Fruit fly (Drosophila melanogaster): Measurements from ENCODE around the gene CG14434.

The CG14434 gene

DNA sequence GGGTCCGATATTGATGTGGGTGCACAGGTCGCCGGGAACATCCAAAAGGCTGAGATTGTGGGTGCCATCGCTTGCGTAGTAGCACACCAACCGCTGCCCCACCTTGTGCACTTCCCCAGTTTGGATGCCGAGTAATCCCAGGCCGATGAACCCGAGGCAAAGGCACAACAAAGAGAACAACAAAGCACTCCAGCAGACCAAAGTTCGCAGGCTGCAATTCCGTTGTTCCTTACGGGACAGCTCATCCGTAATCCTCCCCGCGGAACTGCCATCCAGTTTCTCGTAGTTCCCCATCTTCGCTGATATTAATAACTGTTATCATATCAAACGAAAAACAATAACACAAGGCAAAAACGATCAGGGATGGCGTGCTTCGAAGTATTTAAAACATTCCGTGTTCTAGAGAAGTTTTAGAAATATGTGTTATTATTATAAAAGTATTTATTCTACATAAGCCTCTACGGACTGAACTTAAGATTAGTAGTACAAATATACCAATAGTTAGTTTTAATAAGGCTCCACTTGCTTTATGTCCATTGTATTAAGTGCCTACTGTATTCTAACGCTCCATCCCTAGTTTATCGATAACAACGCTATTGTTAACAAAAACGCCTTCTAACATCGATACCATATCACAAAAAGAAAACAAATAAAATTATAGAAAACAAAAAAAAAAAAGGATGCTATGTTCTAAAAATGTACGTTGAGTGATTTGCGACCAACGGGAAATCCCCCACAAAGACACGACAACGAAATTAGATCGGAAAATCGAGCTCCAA is 17.6 kb downstream of the CG14434 start, which contains the start of the genes Cht11 and CG4558 (continued):
- TF ChIP-seq BtbVII (GFP tag; optimal IDR thresholded peaks at IDR 0.05) (peak; percentile 71), croc (GFP tag; conservative IDR thresholded peaks at IDR 0.05) (peak; percentile 75), Fer2 (tag; optimal IDR thresholded peaks at IDR 0.05) (peak; percentile 71)

DNA sequence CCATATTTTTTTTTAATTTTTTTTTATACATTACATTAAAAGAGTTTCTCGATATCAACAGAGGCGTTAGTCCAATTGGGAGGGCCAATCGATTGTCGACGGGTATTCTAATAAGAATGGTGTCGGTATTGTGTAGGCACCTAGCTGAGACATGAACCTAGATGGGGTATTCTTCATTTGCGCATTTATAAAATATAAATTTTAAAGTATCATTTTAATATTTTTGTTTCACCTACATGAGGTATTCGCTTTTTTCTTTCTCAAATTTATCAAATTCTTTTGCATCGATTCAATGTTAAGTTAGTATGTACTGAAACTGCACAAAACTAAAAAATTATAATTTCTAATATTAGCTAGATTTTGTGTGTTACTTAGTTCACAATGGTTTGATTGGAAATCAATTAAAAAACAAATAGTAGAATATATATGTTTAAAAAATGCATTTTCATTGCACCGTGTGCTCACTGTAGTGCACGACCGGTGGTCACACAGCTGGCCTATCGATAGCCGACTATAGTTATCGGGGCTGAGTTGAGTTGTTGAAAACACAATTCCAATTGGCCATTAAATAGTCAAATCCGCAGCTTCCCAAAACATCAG is 23.1 kb downstream of the CG14434 start, which contains the start of the genes CG14435 and Tmf:
CG14435 (minus strand) TSS at position 81 of the 600 bp plus-strand sequence.
Tmf (plus strand) TSS at position 501 of the 600 bp plus-strand sequence.
- TF ChIP-seq NFAT (GFP tag; IDR thresholded peaks at IDR 0.05) (peak; percentile 90), Nf-YA (GFP tag; IDR thresholded peaks at IDR 0.05) (peak; percentile 61), Blimp-1 (GFP tag; optimal IDR thresholded peaks at IDR 0.05) (peak; percentile 12), Hr78 (GFP tag; optimal IDR thresholded peaks at IDR 0.05) (peak in 1 of 2 experiments; percentile 46), CG33557 (GFP tag; optimal IDR thresholded peaks at IDR 0.05) (peak; percentile 78), CG15514 (GFP tag; optimal IDR thresholded peaks at IDR 0.05) (peak; percentile 73), CG11504 (tag; optimal IDR thresholded peaks at IDR 0.05) (peak; percentile 49), CG10274 (GFP tag; optimal IDR thresholded peaks at IDR 0.05) (peak; percentile 42), CG32532 (GFP tag; IDR thresholded peaks at IDR 0.05) (peak; percentile 90), CG6654 (GFP tag; optimal IDR thresholded peaks at IDR 0.05) (peak; percentile 56), CG8944 (GFP tag; optimal IDR thresholded peaks at IDR 0.05) (peak; percentile 23), YL-1 (GFP tag; optimal IDR thresholded peaks at IDR 0.05) (peak; percentile 60), Poxn (GFP tag; IDR thresholded peaks at IDR 0.05) (peak; percentile 69), da (GFP tag; optimal IDR thresholded peaks at IDR 0.05) (no peak), CG43689 (GFP tag; IDR thresholded peaks at IDR 0.05) (peak; percentile 66; the same call in 1 of the 2 replicates), Oaz (GFP tag; IDR thresholded peaks at IDR 0.05) (peak; percentile 77), CG10267 (tag; optimal IDR thresholded peaks at IDR 0.05) (peak; percentile 75), CG12391 (tag; optimal IDR thresholded peaks at IDR 0.05) (peak; percentile 92), Stat92E (GFP tag; optimal IDR thresholded peaks at IDR 0.05) (no peak), Aef1 (GFP tag; IDR thresholded peaks at IDR 0.05) (peak; percentile 89), chif (GFP tag; optimal IDR thresholded peaks at IDR 0.05) (peak; percentile 43 to 68), Hand (GFP tag; optimal IDR thresholded peaks at IDR 0.05) (no peak), ERR (GFP tag; optimal IDR thresholded peaks at IDR 0.05) (no peak), CG4282 (GFP tag; optimal IDR thresholded peaks at IDR 0.05) (no peak), CG18764 (GFP tag; optimal IDR thresholded peaks at IDR 0.05) (peak; percentile 56), CG32767 (GFP tag; IDR thresholded peaks at IDR 0.05) (peak; percentile 80), kni (GFP tag; optimal IDR thresholded peaks at IDR 0.05) (peak; percentile 55), CG8281 (tag; optimal IDR thresholded peaks at IDR 0.05) (peak; percentile 63), Nf-YC (tag; optimal IDR thresholded peaks at IDR 0.05) (peak; percentile 81), Sry-β (GFP tag; optimal IDR thresholded peaks at IDR 0.05) (peak; percentile 65), dmrt11E (tag; optimal IDR thresholded peaks at IDR 0.05) (peak; percentile 84), CG9215 (GFP tag; IDR thresholded peaks at IDR 0.05) (peak; percentile 91), CG13624 (GFP tag; optimal IDR thresholded peaks at IDR 0.05) (peak; percentile 52), CG8290 (GFP tag; optimal IDR thresholded peaks at IDR 0.05) (peak; percentile 41), CG8290 (tag; optimal IDR thresholded peaks at IDR 0.05) (peak in 1 of 2 experiments; percentile 56), phol (tag; optimal IDR thresholded peaks at IDR 0.05) (peak; percentile 87), zen2 (GFP tag; IDR thresholded peaks at IDR 0.05; ENCODE audit: partially characterized antibody) (peak; percentile 29; the same call in 1 of the 3 replicates), CG5245 (GFP tag; optimal IDR thresholded peaks at IDR 0.05) (peak; percentile 54), scrt (GFP tag; optimal IDR thresholded peaks at IDR 0.05) (peak; percentile 24), seq (GFP tag; IDR thresholded peaks at IDR 0.05) (peak; percentile 69), pnt (GFP tag; optimal IDR thresholded peaks at IDR 0.05) (peak; percentile 50), CG12219 (GFP tag; optimal IDR thresholded peaks at IDR 0.05) (peak; percentile 49), ara (GFP tag; IDR thresholded peaks at IDR 0.05) (peak; percentile 77)
